Worm (Caenorhabditis elegans): Measurements from ENCODE around the gene fbxa-192.
"Not testable (repeated sequence)": the region's sequence is repeated elsewhere in the genome, so short reads cannot be mapped to it uniquely, and the experiment has no call there.

Gene fbxa-192

DNA sequence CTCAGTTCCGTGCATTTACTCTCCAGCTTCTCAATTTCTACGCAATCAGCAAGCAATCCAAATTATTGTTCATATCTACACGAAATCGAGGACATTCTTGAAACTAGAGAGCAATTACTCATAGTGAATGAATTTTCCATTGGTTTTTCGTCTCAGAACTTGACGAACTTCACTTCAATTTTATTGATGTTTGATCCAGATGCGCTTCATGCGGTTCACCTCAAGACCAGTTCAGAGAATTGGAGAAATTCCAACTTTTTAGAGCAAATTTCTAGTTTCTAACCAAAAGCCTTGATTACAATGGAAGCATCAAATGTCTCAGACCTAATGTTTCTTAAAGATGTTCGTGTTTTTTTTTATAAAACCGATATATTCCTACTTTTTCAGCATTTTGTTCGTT, 30.1 kb downstream of the fbxa-192 start, which contains the start of gene Y6G8.8:
Y6G8.8 (plus strand) TSS at position 301 of the 400 bp plus-strand sequence.
- no peak for TF ChIP-seq nhr-237 (tag; optimal IDR thresholded peaks at IDR 0.05)
- TF ChIP-seq mef-2 (tag; optimal IDR thresholded peaks at IDR 0.05) = no peak
- TF ChIP-seq hpl-2 (GFP tag; optimal IDR thresholded peaks at IDR 0.05) = no peak
- no peak for TF ChIP-seq xbp-1 (tag; optimal IDR thresholded peaks at IDR 0.05)
- no peak for TF ChIP-seq blmp-1 (tag; optimal IDR thresholded peaks at IDR 0.05)
- TF ChIP-seq unc-98 (GFP tag; IDR thresholded peaks at IDR 0.05) = no peak
- no peak for TF ChIP-seq nhr-19 (GFP tag; conservative IDR thresholded peaks at IDR 0.05)
- no peak for TF ChIP-seq jun-1 (tag; optimal IDR thresholded peaks at IDR 0.05)
- no peak for TF ChIP-seq Y116A8C.19 (tag; optimal IDR thresholded peaks at IDR 0.05; ENCODE audit: borderline replicate concordance)
- TF ChIP-seq lin-13 (GFP tag; optimal IDR thresholded peaks at IDR 0.05) = no peak
- no peak for TF ChIP-seq snpc-4 (tag; optimal IDR thresholded peaks at IDR 0.05)
- TF ChIP-seq ces-1 (GFP tag; optimal IDR thresholded peaks at IDR 0.05) = no peak
- TF ChIP-seq zip-4 (GFP tag; optimal IDR thresholded peaks at IDR 0.05) = no peak
- TF ChIP-seq elt-2 (tag; optimal IDR thresholded peaks at IDR 0.05) = no peak
- TF ChIP-seq aly-2 (tag; optimal IDR thresholded peaks at IDR 0.05) = no peak
- TF ChIP-seq nhr-28 (tag; optimal IDR thresholded peaks at IDR 0.05) = no peak
- TF ChIP-seq skn-1 (tag; optimal IDR thresholded peaks at IDR 0.05) = no peak
- no peak for TF ChIP-seq pag-3 (tag; optimal IDR thresholded peaks at IDR 0.05; ENCODE audit: borderline replicate concordance, insufficient read depth)
- no peak for TF ChIP-seq mep-1 (tag; optimal IDR thresholded peaks at IDR 0.05)
- no peak for TF ChIP-seq elt-3 (tag; optimal IDR thresholded peaks at IDR 0.05)

DNA sequence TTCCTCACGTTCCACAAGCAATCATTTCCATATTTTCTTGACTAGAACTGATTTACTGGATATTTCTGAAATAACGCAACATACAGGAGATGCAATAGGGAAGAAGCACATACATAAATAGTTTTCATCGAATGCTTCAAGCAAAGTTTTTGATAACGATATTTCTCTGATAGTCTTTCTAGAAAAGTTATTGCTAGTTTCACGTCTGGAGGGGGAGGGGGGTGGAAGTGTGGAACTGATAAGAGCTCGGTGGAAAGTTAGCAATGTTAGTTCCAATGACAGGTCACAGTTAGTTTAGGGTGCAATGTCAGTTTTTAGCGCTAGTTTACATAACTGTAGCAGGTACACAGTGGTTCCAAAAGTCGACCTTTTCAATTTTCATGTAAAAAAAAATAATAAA, 33.5 kb downstream of the fbxa-192 start, which contains the start of gene Y6G8.6:
Y6G8.6 (minus strand) TSS at position 98 of the 400 bp plus-strand sequence.
- TF ChIP-seq grh-1 (GFP tag; IDR thresholded peaks at IDR 0.05) = no peak
- TF ChIP-seq elt-2 (tag; optimal IDR thresholded peaks at IDR 0.05) = peak; percentile 72
- no peak for TF ChIP-seq fkh-4 (tag; optimal IDR thresholded peaks at IDR 0.05; ENCODE audit: borderline replicate concordance)
- TF ChIP-seq mdl-1 (tag; optimal IDR thresholded peaks at IDR 0.05) = no peak
- no peak for TF ChIP-seq hlh-17 (GFP tag; optimal IDR thresholded peaks at IDR 0.05; ENCODE audit: borderline replicate concordance)
- no peak for TF ChIP-seq nhr-28 (tag; optimal IDR thresholded peaks at IDR 0.05)
- no peak for TF ChIP-seq lir-3 (tag; optimal IDR thresholded peaks at IDR 0.05; ENCODE audit: poor library complexity)
- no peak for TF ChIP-seq nhr-71 (tag; optimal IDR thresholded peaks at IDR 0.05)

DNA sequence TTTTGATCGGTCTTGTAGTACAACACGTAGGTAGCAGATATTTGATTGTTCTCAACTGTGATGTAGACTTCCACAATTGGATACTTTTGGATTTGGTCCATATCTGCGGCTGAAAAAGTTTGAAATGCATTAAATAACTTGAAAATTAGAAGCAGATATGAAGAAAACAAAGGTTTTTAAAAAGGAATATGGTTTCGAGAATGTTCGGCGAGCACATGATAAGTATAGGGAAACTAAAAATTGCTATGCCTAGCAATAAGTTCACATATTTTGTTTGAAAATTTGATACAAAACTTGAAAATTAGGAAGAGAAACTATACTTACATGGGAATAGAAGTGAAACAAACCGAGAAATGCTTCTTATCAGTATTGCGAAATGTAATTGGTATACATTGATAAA, 34.7 kb downstream of the fbxa-192 start, which contains the start of gene Y6G8.5:
Y6G8.5 (minus strand) TSS at position 101 of the 400 bp plus-strand sequence.
- TF ChIP-seq fkh-10 (GFP tag; optimal IDR thresholded peaks at IDR 0.05) (no peak), efl-1 (optimal IDR thresholded peaks at IDR 0.05) (no peak), efl-1 (GFP tag; optimal IDR thresholded peaks at IDR 0.05 in 1 of 2) (peak in 1 of 2 experiments; percentile 2), nhr-28 (tag; optimal IDR thresholded peaks at IDR 0.05) (no peak), elt-2 (tag; optimal IDR thresholded peaks at IDR 0.05) (peak; percentile 12)

DNA sequence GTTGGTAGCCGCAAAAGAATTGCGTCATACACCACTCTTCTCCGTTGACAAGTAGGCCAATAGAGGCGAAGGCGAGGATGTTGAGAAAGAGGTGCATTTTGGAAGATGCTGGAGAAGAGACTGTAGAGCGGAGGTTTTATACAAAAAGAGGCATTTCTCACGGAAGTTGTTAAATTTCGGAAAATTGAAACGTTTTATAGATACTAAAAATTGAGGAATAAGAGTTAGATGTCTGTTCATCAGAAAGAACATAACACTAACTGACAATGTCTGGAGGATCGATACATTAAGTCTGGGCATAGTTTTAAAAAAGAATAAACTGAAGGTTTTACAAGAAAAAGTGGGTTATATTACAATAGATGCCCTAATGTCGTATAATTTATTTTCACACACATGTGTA, 36.1 kb downstream of the fbxa-192 start, which contains the start of gene Y6G8.14:
Y6G8.14 (minus strand) TSS at position 101 of the 400 bp plus-strand sequence.
- TF ChIP-seq hpl-2 (GFP tag; optimal IDR thresholded peaks at IDR 0.05) = no peak
- TF ChIP-seq grh-1 (GFP tag; IDR thresholded peaks at IDR 0.05) = no peak
- no peak for TF ChIP-seq aha-1 (tag; optimal IDR thresholded peaks at IDR 0.05)
- no peak for TF ChIP-seq lin-13 (GFP tag; optimal IDR thresholded peaks at IDR 0.05)

DNA sequence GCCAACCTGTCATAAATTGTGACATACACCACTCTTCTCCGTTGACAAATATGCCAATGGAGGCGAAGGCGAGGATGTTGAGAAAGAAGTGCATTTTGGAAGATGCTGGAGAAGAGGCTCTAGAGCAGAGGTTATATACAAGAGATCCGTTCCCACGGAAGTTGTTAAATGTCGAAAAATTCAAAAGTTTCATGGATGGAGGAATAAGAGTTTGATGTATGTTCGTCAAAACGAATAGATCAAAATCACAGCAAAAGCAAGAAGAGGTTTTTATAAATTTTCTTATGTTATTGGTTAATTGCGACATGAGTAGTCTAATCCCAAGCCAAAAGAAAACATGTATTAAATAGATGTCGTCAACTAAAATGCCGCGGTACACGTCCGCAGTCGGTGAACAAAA, 39.8 kb downstream of the fbxa-192 start, which contains the start of gene Y6G8.15:
Y6G8.15 (minus strand) TSS at position 101 of the 400 bp plus-strand sequence.
- TF ChIP-seq sup-37 (GFP tag; optimal IDR thresholded peaks at IDR 0.05); nhr-47 (tag; optimal IDR thresholded peaks at IDR 0.05); nhr-11 (tag; optimal IDR thresholded peaks at IDR 0.05): not testable (repeated sequence)

All from whole organism, L1 larva.